Worm (Caenorhabditis elegans): ENCODE results near the gene K08E4.8.

K08E4.8 gene

ce11 chrIV:12046524-12047203 is 14.5 kb downstream of the K08E4.8 start, which contains the start of gene T12G3.2:
TSS of gene T12G3.2 (minus strand) at chrIV:12046967.
- TF ChIP-seq pha-4 (tag; optimal IDR thresholded peaks at IDR 0.05): no peak
- peak; percentile 76 for TF ChIP-seq elt-2 (tag; optimal IDR thresholded peaks at IDR 0.05)
- TF ChIP-seq tbx-7 (tag; optimal IDR thresholded peaks at IDR 0.05): no peak

- no peak for TF ChIP-seq elt-2 (tag; optimal IDR thresholded peaks at IDR 0.05)
- TF ChIP-seq Y22D7AL.16 (tag; optimal IDR thresholded peaks at IDR 0.05): no peak
- no peak for TF ChIP-seq F13H6.1 (tag; optimal IDR thresholded peaks at IDR 0.05)
These were observed 16.0 kb downstream of the K08E4.8 start for ce11 chrIV:12044844-12045738.

- no peak for TF ChIP-seq ceh-6 (GFP tag; optimal IDR thresholded peaks at IDR 0.05)
- no peak for TF ChIP-seq unc-42 (tag; optimal IDR thresholded peaks at IDR 0.05)
- TF ChIP-seq nhr-11 (tag; optimal IDR thresholded peaks at IDR 0.05): no peak
- TF ChIP-seq hlh-8 (tag; optimal IDR thresholded peaks at IDR 0.05): no peak
- no peak for TF ChIP-seq lin-11 (tag; optimal IDR thresholded peaks at IDR 0.05)
- TF ChIP-seq dmd-4 (tag; optimal IDR thresholded peaks at IDR 0.05; ENCODE audit: borderline replicate concordance): no peak
- no peak for TF ChIP-seq ceh-31 (tag; optimal IDR thresholded peaks at IDR 0.05)
- TF ChIP-seq ceh-34 (tag; optimal IDR thresholded peaks at IDR 0.05): no peak
- no peak for TF ChIP-seq nfya-1 (tag; optimal IDR thresholded peaks at IDR 0.05)
- TF ChIP-seq dve-1 (tag; optimal IDR thresholded peaks at IDR 0.05): no peak
- no peak for TF ChIP-seq K02D7.2 (tag; optimal IDR thresholded peaks at IDR 0.05)
- no peak for TF ChIP-seq sox-2 (GFP tag; IDR thresholded peaks at IDR 0.05)
- no peak for TF ChIP-seq pax-1 (tag; optimal IDR thresholded peaks at IDR 0.05)
- no peak for TF ChIP-seq ceh-30 (tag; optimal IDR thresholded peaks at IDR 0.05)
- TF ChIP-seq ahr-1 (tag; optimal IDR thresholded peaks at IDR 0.05): no peak
These were observed 18.1 kb downstream of the K08E4.8 start for ce11 chrIV:12043054-12043453.

ce11 chrIV:12040431-12040830 is 20.7 kb downstream of the K08E4.8 start:
- TF ChIP-seq ceh-24 (tag; optimal IDR thresholded peaks at IDR 0.05) (no peak), rnt-1 (tag; optimal IDR thresholded peaks at IDR 0.05) (no peak), lim-6 (tag; optimal IDR thresholded peaks at IDR 0.05) (no peak), ceh-48 (tag; optimal IDR thresholded peaks at IDR 0.05) (no peak), che-1 (tag; optimal IDR thresholded peaks at IDR 0.05) (no peak), hlh-13 (GFP tag; optimal IDR thresholded peaks at IDR 0.05) (no peak), mec-3 (tag; optimal IDR thresholded peaks at IDR 0.05; ENCODE audit: borderline replicate concordance) (no peak), pha-4 (tag; optimal IDR thresholded peaks at IDR 0.05) (no peak), pat-9 (tag; optimal IDR thresholded peaks at IDR 0.05) (no peak), gmeb-2 (tag; optimal IDR thresholded peaks at IDR 0.05) (no peak), syd-9 (tag; optimal IDR thresholded peaks at IDR 0.05) (no peak)

ce11 chrIV:12036924-12037323 is 24.2 kb downstream of the K08E4.8 start:
- TF ChIP-seq F13H6.1 (tag; optimal IDR thresholded peaks at IDR 0.05) (no peak), ama-1 (optimal IDR thresholded peaks at IDR 0.05) (peak; percentile 60), madf-2 (tag; optimal IDR thresholded peaks at IDR 0.05) (no peak), ttx-3 (tag; optimal IDR thresholded peaks at IDR 0.05) (no peak)

Data from whole organism, late embryonic.